Worm (Caenorhabditis elegans) whole organism, midembryonic: ENCODE data around the gene C35B1.2.

Experiments used
- T22C8.4 ChIP-seq: fragments of 200-800 bp; sonication (Bioruptor generic); IDR thresholded peaks from 2 replicates; pipeline ENCODE4 v1.3.6; 2022; ENCODE audit warnings: missing genetic modification characterization, missing compliant biosample characterization
- cog-1 ChIP-seq: sonication (generic microtip); optimal IDR thresholded peaks from 2 replicates; lab custom pipeline; 2016; ENCODE audit warnings: missing genetic modification characterization, missing compliant biosample characterization
- flt-1 ChIP-seq: fragments of 200-800 bp; sonication (Bioruptor generic); IDR thresholded peaks from 2 replicates; pipeline ENCODE4 v1.3.6; 2022; ENCODE audit warnings: missing genetic modification characterization, missing compliant biosample characterization
- klf-2 ChIP-seq: fragments of 200-800 bp; sonication (Bioruptor generic); conservative IDR thresholded peaks from 2 replicates; pipeline ENCODE4 v1.3.6; 2022; ENCODE audit warnings: missing genetic modification reagents, missing genetic modification characterization, missing compliant biosample characterization
- med-1 ChIP-seq: sonication (generic microtip); optimal IDR thresholded peaks from 2 replicates; lab custom pipeline; 2017; ENCODE audit warnings: missing genetic modification characterization, mild to moderate bottlenecking, missing compliant biosample characterization, antibody characterized with exemption, missing genetic modification reagents; ENCODE audit not compliant: insufficient read depth
- ref-1 ChIP-seq: fragments of 200-800 bp; sonication (Bioruptor generic); conservative IDR thresholded peaks from 2 replicates; pipeline ENCODE4 v1.3.6; 2022; ENCODE audit warnings: missing genetic modification reagents, missing genetic modification characterization, missing compliant biosample characterization
- tab-1 ChIP-seq: fragments of 200-800 bp; sonication (Bioruptor generic); IDR thresholded peaks from 2 replicates; pipeline ENCODE4 v1.3.6; 2022; ENCODE audit warnings: missing genetic modification characterization, missing compliant biosample characterization
- ztf-23 ChIP-seq: fragments of 200-800 bp; sonication (Bioruptor generic); IDR thresholded peaks from 2 replicates; pipeline ENCODE4 v1.3.6; 2022; ENCODE audit warnings: missing genetic modification reagents, missing genetic modification characterization, missing compliant biosample characterization
- ztf-29 ChIP-seq: fragments of 200-800 bp; sonication (Bioruptor generic); IDR thresholded peaks from 2 replicates; pipeline ENCODE4 v1.3.6; 2022; ENCODE audit warnings: missing genetic modification reagents, missing genetic modification characterization, missing compliant biosample characterization

- TF ChIP-seq klf-2 (GFP tag; lab: Robert Waterston, UW) = no peak
- no peak for TF ChIP-seq flt-1 (GFP tag; lab: Robert Waterston, UW)
- no peak for TF ChIP-seq ztf-23 (GFP tag; lab: Robert Waterston, UW)
- TF ChIP-seq ref-1 (GFP tag; lab: Robert Waterston, UW) = no peak
- TF ChIP-seq ztf-29 = no peak
- no peak for TF ChIP-seq med-1 (GFP tag; lab: Kevin White, UChicago)
- TF ChIP-seq tab-1 (GFP tag; lab: Robert Waterston, UW) = no peak
- TF ChIP-seq cog-1 (tag; lab: Kevin White, UChicago) = no peak
- no peak for TF ChIP-seq T22C8.4 (GFP tag; lab: Robert Waterston, UW)
Observed at ce11 chrIV:4085022-4085421, 990 bp upstream of the C35B1.2 start.
